Worm (Caenorhabditis elegans): ENCODE results near the gene F43C11.11.

F43C11.11 gene

ce11 chrII:2346672-2347071 is 16.9 kb downstream of the F43C11.11 start, which contains the start of gene F43C11.4:
Gene F43C11.4, plus strand, starts transcription at chrII:2346972.
- no peak for TF ChIP-seq ceh-62 (tag; optimal IDR thresholded peaks at IDR 0.05)

- no peak for TF ChIP-seq lir-3 (tag; optimal IDR thresholded peaks at IDR 0.05)
- no peak for TF ChIP-seq jun-1 (tag; optimal IDR thresholded peaks at IDR 0.05)
- no peak for TF ChIP-seq ces-1 (GFP tag; optimal IDR thresholded peaks at IDR 0.05)
- TF ChIP-seq ctbp-1 (GFP tag; IDR thresholded peaks at IDR 0.05), result no peak
- peak; percentile 38 for TF ChIP-seq dpl-1 (GFP tag; optimal IDR thresholded peaks at IDR 0.05)
- no peak for TF ChIP-seq dmd-9 (GFP tag; IDR thresholded peaks at IDR 0.05)
- no peak for TF ChIP-seq ceh-82 (tag; optimal IDR thresholded peaks at IDR 0.05)
- no peak for TF ChIP-seq unc-39 (tag; optimal IDR thresholded peaks at IDR 0.05)
- peak; percentile 21 for TF ChIP-seq nhr-77 (tag; optimal IDR thresholded peaks at IDR 0.05)
- TF ChIP-seq Y48G9A.11 (GFP tag; IDR thresholded peaks at IDR 0.05), result peak; percentile 67
- no peak for TF ChIP-seq spr-1 (tag; optimal IDR thresholded peaks at IDR 0.05)
- TF ChIP-seq R02D3.7 (tag; optimal IDR thresholded peaks at IDR 0.05), result peak; percentile 67
- TF ChIP-seq nhr-25 (tag; optimal IDR thresholded peaks at IDR 0.05; ENCODE audit: borderline replicate concordance, insufficient read depth), result no peak
- TF ChIP-seq F44E2.7 (GFP tag; IDR thresholded peaks at IDR 0.05), result no peak
- TF ChIP-seq aha-1 (tag), result peak; percentile 71
- TF ChIP-seq D1046.2 (GFP tag; IDR thresholded peaks at IDR 0.05), result no peak
- no peak for TF ChIP-seq lin-39 (tag; optimal IDR thresholded peaks at IDR 0.05)
- TF ChIP-seq hlh-30 (tag; optimal IDR thresholded peaks at IDR 0.05; ENCODE audit: insufficient read depth), result peak; percentile 59
- TF ChIP-seq T20F7.1 (GFP tag; optimal IDR thresholded peaks at IDR 0.05), result peak; percentile 94
- TF ChIP-seq duxl-1 (tag; optimal IDR thresholded peaks at IDR 0.05; ENCODE audit: poor library complexity), result peak; percentile 20
Measured at ce11 chrII:2342004-2342479, 21.5 kb downstream of the F43C11.11 start, which contains the start of gene F43C11.6. Gene F43C11.6, plus strand, starts transcription at chrII:2342429.

ce11 chrII:2341515-2341914 is 22.1 kb downstream of the F43C11.11 start, which contains the start of gene enri-1:
Gene enri-1, minus strand, starts transcription at chrII:2341615.
- no peak for TF ChIP-seq snpc-1.2 (GFP tag; IDR thresholded peaks at IDR 0.05)

ce11 chrII:2340974-2341373 is 22.6 kb downstream of the F43C11.11 start:
- TF ChIP-seq aha-1 (tag) (peak; percentile 76), mes-2 (tag; optimal IDR thresholded peaks at IDR 0.05; ENCODE audit: poor library complexity, severe bottlenecking) (peak; percentile 12), daf-16 (GFP tag; optimal IDR thresholded peaks at IDR 0.05) (no peak), daf-16 (tag; optimal IDR thresholded peaks at IDR 0.05) (peak; percentile 17), lsy-2 (tag; optimal IDR thresholded peaks at IDR 0.05) (peak in 1 of 2 experiments; percentile 38), nhr-76 (tag; optimal IDR thresholded peaks at IDR 0.05) (no peak), ctbp-1 (GFP tag; IDR thresholded peaks at IDR 0.05) (no peak), hmg-1.1 (GFP tag; IDR thresholded peaks at IDR 0.05) (0 out of 2 replicates have a peak, but pooled peaks have one; percentile 23), ceh-20 (GFP tag; IDR thresholded peaks at IDR 0.05) (no peak), R02D3.7 (tag; optimal IDR thresholded peaks at IDR 0.05) (peak; percentile 23), hlh-30 (tag; optimal IDR thresholded peaks at IDR 0.05; ENCODE audit: insufficient read depth) (peak; percentile 22)

DNA sequence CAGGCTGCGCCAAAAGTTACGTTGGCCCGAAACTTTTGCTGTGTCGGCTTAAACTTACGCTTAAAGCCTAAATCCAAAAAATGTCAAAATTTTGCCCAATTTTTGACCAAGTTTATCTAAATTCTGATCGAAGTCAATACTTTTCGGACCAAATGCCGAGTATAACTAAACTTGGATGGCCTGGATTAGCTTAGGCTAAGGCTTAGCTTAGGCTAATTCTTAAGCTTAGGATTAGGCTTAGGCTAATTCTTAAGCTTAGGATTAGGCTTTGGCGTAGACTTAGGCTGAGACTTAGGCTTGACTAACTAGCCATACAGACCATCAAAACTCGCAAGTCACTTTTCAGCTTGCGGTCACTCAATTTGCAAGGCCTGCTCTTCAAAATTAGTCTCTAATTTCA is 27.4 kb downstream of the F43C11.11 start:
- no peak for TF ChIP-seq dmd-9 (GFP tag; IDR thresholded peaks at IDR 0.05)
- no peak for TF ChIP-seq daf-12 (tag; optimal IDR thresholded peaks at IDR 0.05)
- no peak for TF ChIP-seq ceh-20 (GFP tag; IDR thresholded peaks at IDR 0.05)
- TF ChIP-seq attf-4 (tag; optimal IDR thresholded peaks at IDR 0.05), result no peak
- TF ChIP-seq F37D6.2 (tag; optimal IDR thresholded peaks at IDR 0.05), result no peak
- TF ChIP-seq unc-62 (GFP tag; optimal IDR thresholded peaks at IDR 0.05 in 1 of 2), result peak in 1 of 2 experiments; percentile 19
- TF ChIP-seq unc-62 (tag; optimal IDR thresholded peaks at IDR 0.05), result no peak
- no peak for TF ChIP-seq set-16 (GFP tag; IDR thresholded peaks at IDR 0.05)
- TF ChIP-seq duxl-1 (tag; optimal IDR thresholded peaks at IDR 0.05; ENCODE audit: poor library complexity), result no peak
- no peak for TF ChIP-seq zip-2 (tag; optimal IDR thresholded peaks at IDR 0.05)
